Fruit fly (Drosophila melanogaster): ENCODE measurements around the gene CG32548.
A peak's percentile ranks its signal among the peaks of the same experiment; 100 is the strongest.

- no peak for TF ChIP-seq CG15710 (tag; optimal IDR thresholded peaks at IDR 0.05)
- TF ChIP-seq CG8159 (tag; optimal IDR thresholded peaks at IDR 0.05), result peak; percentile 18
- TF ChIP-seq CG17806 (tag; optimal IDR thresholded peaks at IDR 0.05), result peak; percentile 32
These were observed 39.1 kb upstream of the CG32548 start, which contains the start of gene CG32547 for dm6 chrX:18479307-18480134.
